Fruit fly (Drosophila melanogaster) whole organism, embryonic: Measurements from ENCODE around the gene dpr7.

Source experiments
- Adf1 ChIP-seq: fragments of 200-800 bp; sonication (Bioruptor generic); IDR thresholded peaks from 2 replicates; pipeline ENCODE4 v1.3.6; 2022; ENCODE audit warnings: missing biosample characterization, missing genetic modification characterization
- B-H2 ChIP-seq: fragments of 200-800 bp; sonication (Bioruptor generic); optimal IDR thresholded peaks from 2 replicates; lab custom pipeline; 2018; ENCODE audit warnings: missing biosample characterization, mild to moderate bottlenecking, missing genetic modification characterization
- BtbVII ChIP-seq: fragments of 200-800 bp; sonication (Bioruptor generic); optimal IDR thresholded peaks from 3 replicates; lab custom pipeline; 2017; ENCODE audit warnings: missing biosample characterization, mild to moderate bottlenecking, missing genetic modification characterization
- Bteb2 ChIP-seq: fragments of 200-800 bp; sonication (Bioruptor generic); optimal IDR thresholded peaks from 2 replicates; lab custom pipeline; 2016; ENCODE audit warnings: missing biosample characterization, missing genetic modification characterization
- CG11723 ChIP-seq: fragments of 200-800 bp; sonication (Bioruptor generic); optimal IDR thresholded peaks from 2 replicates; lab custom pipeline; 2017; ENCODE audit warnings: missing biosample characterization, mild to moderate bottlenecking, missing genetic modification characterization
- CG12299 ChIP-seq: fragments of 200-800 bp; sonication (Bioruptor generic); optimal IDR thresholded peaks from 2 replicates; lab custom pipeline; 2018; ENCODE audit warnings: missing biosample characterization, mild to moderate bottlenecking, missing genetic modification characterization
- CG12659 ChIP-seq: fragments of 200-800 bp; sonication (Bioruptor generic); optimal IDR thresholded peaks from 3 replicates; lab custom pipeline; 2017; ENCODE audit warnings: mild to moderate bottlenecking, missing biosample characterization, missing genetic modification reagents, missing genetic modification characterization
- CG13296 ChIP-seq: fragments of 200-800 bp; sonication (Bioruptor generic); optimal IDR thresholded peaks from 3 replicates; lab custom pipeline; 2018; ENCODE audit warnings: missing biosample characterization, mild to moderate bottlenecking, missing genetic modification characterization
- CG13624 ChIP-seq: fragments of 200-800 bp; sonication (Bioruptor generic); optimal IDR thresholded peaks from 2 replicates; lab custom pipeline; 2016; ENCODE audit warnings: missing biosample characterization, missing genetic modification characterization
- CG15696 ChIP-seq: fragments of 200-800 bp; sonication (Bioruptor generic); optimal IDR thresholded peaks from 2 replicates; lab custom pipeline; 2019; ENCODE audit warnings: missing biosample characterization, mild to moderate bottlenecking, missing genetic modification characterization, moderate library complexity
- CG1602 ChIP-seq: fragments of 200-800 bp; sonication (Bioruptor generic); optimal IDR thresholded peaks from 3 replicates; lab custom pipeline; 2016; ENCODE audit warnings: missing biosample characterization, missing genetic modification characterization
- CG1603 ChIP-seq: fragments of 200-800 bp; sonication (Bioruptor generic); optimal IDR thresholded peaks from 2 replicates; lab custom pipeline; 2019; ENCODE audit warnings: missing biosample characterization, mild to moderate bottlenecking, missing genetic modification characterization, moderate library complexity
- CG17802 ChIP-seq: fragments of 200-800 bp; sonication (Bioruptor generic); optimal IDR thresholded peaks from 2 replicates; lab custom pipeline; 2018; ENCODE audit warnings: missing biosample characterization, mild to moderate bottlenecking, missing genetic modification characterization, moderate library complexity
- CG2116 ChIP-seq: fragments of 200-800 bp; sonication (Bioruptor generic); optimal IDR thresholded peaks from 3 replicates; lab custom pipeline; 2018; ENCODE audit warnings: missing biosample characterization, mild to moderate bottlenecking, missing genetic modification characterization
- CG3995 ChIP-seq: fragments of 200-800 bp; sonication (Bioruptor generic); optimal IDR thresholded peaks from 3 replicates; lab custom pipeline; 2016; ENCODE audit warnings: missing biosample characterization, missing genetic modification characterization
- CG8290 ChIP-seq, 3 experiments: fragments of 200-800 bp; sonication (Bioruptor generic); optimal IDR thresholded peaks; 2 replicates each; lab custom pipeline; 2016 to 2019; ENCODE audit warnings: missing biosample characterization in 3 of 3, missing genetic modification characterization in 3 of 3, mild to moderate bottlenecking in 2 of 3, moderate library complexity in 1 of 3
- CHES-1-like ChIP-seq: fragments of 200-800 bp; sonication (Bioruptor generic); optimal IDR thresholded peaks from 2 replicates; lab custom pipeline; 2016; ENCODE audit warnings: missing biosample characterization, missing genetic modification characterization
- D19A ChIP-seq: fragments of 200-800 bp; optimal IDR thresholded peaks from 3 replicates; lab custom pipeline; 2019; ENCODE audit warnings: missing biosample characterization, mild to moderate bottlenecking, missing genetic modification characterization, moderate library complexity
- Dfd ChIP-seq, 2 experiments: fragments of >200 bp; optimal IDR thresholded peaks; 2 replicates each; lab custom pipeline; 2017; ENCODE audit warnings: missing biosample characterization in 2 of 2, missing genetic modification characterization in 2 of 2
- Doc3 ChIP-seq: fragments of 200-800 bp; sonication (Bioruptor generic); IDR thresholded peaks from 3 replicates; pipeline ENCODE4 v1.3.6; 2022; ENCODE audit warnings: missing biosample characterization, missing genetic modification characterization; ENCODE audit not compliant: partially characterized antibody
- Elba2 ChIP-seq: fragments of 200-800 bp; sonication (Bioruptor generic); optimal IDR thresholded peaks from 3 replicates; lab custom pipeline; 2016; ENCODE audit warnings: missing biosample characterization, missing genetic modification characterization
- H2.0 ChIP-seq: fragments of 200-800 bp; sonication (Bioruptor generic); IDR thresholded peaks from 2 replicates; pipeline ENCODE4 v1.3.6; 2022; ENCODE audit warnings: missing biosample characterization, missing genetic modification characterization
- Lhr ChIP-seq: fragments of 200-800 bp; sonication (Bioruptor generic); optimal IDR thresholded peaks from 3 replicates; lab custom pipeline; 2017; ENCODE audit warnings: mild to moderate bottlenecking, missing biosample characterization, missing genetic modification reagents, missing genetic modification characterization
- Mad ChIP-seq: fragments of 200-800 bp; sonication (Bioruptor generic); optimal IDR thresholded peaks from 2 replicates; lab custom pipeline; 2016; ENCODE audit warnings: missing biosample characterization, missing genetic modification characterization
- NC2α ChIP-seq: fragments of 200-800 bp; sonication (Bioruptor generic); optimal IDR thresholded peaks from 2 replicates; lab custom pipeline; 2016; ENCODE audit warnings: missing biosample characterization, missing genetic modification characterization
- NC2β ChIP-seq: fragments of 200-800 bp; sonication (Bioruptor generic); optimal IDR thresholded peaks from 2 replicates; lab custom pipeline; 2016; ENCODE audit warnings: missing biosample characterization, missing genetic modification characterization
- Neu2 ChIP-seq: fragments of 200-800 bp; sonication (Bioruptor generic); optimal IDR thresholded peaks from 3 replicates; lab custom pipeline; 2016; ENCODE audit warnings: missing biosample characterization, missing genetic modification characterization, borderline replicate concordance
- Ptx1 ChIP-seq: fragments of 200-800 bp; sonication (Bioruptor generic); IDR thresholded peaks from 2 replicates; pipeline ENCODE4 v1.3.6; 2022; ENCODE audit warnings: missing biosample characterization, missing genetic modification characterization
- Xbp1 ChIP-seq: fragments of 200-800 bp; sonication (Bioruptor generic); optimal IDR thresholded peaks from 3 replicates; lab custom pipeline; 2016; ENCODE audit warnings: missing biosample characterization, mild to moderate bottlenecking, missing genetic modification characterization
- ac ChIP-seq: fragments of 200-800 bp; sonication (Bioruptor generic); optimal IDR thresholded peaks from 3 replicates; lab custom pipeline; 2017; ENCODE audit warnings: missing biosample characterization, mild to moderate bottlenecking, missing genetic modification characterization
- bcd ChIP-seq: fragments of 200-800 bp; sonication (Bioruptor generic); optimal IDR thresholded peaks from 2 replicates; lab custom pipeline; 2017; ENCODE audit warnings: missing biosample characterization, mild to moderate bottlenecking, missing genetic modification characterization
- disco-r ChIP-seq: fragments of 200-800 bp; sonication (Bioruptor generic); optimal IDR thresholded peaks from 2 replicates; lab custom pipeline; 2016; ENCODE audit warnings: missing biosample characterization, missing genetic modification characterization
- dysf ChIP-seq: fragments of 200-800 bp; sonication (Bioruptor generic); IDR thresholded peaks from 3 replicates; pipeline ENCODE4 v1.3.6; 2022; ENCODE audit warnings: missing biosample characterization, missing genetic modification characterization
- gfzf ChIP-seq: fragments of 200-800 bp; sonication (Bioruptor generic); optimal IDR thresholded peaks from 2 replicates; lab custom pipeline; 2016; ENCODE audit warnings: missing biosample characterization, mild to moderate bottlenecking, missing genetic modification characterization, moderate library complexity
- gro ChIP-seq: fragments of 200-800 bp; sonication (Bioruptor generic); optimal IDR thresholded peaks from 2 replicates; lab custom pipeline; 2016; ENCODE audit warnings: missing biosample characterization, missing genetic modification characterization
- ham ChIP-seq: fragments of 200-800 bp; sonication (Bioruptor generic); IDR thresholded peaks from 2 replicates; pipeline ENCODE4 v1.3.6; 2022; ENCODE audit warnings: missing biosample characterization, missing genetic modification characterization
- onecut ChIP-seq: fragments of 200-800 bp; sonication (Bioruptor generic); IDR thresholded peaks from 2 replicates; pipeline ENCODE4 v1.3.6; 2022; ENCODE audit warnings: missing biosample characterization, missing genetic modification characterization
- pfk ChIP-seq: fragments of 200-800 bp; sonication (Bioruptor generic); optimal IDR thresholded peaks from 2 replicates; lab custom pipeline; 2018; ENCODE audit warnings: missing biosample characterization, mild to moderate bottlenecking, missing genetic modification characterization, moderate library complexity
- phol ChIP-seq: fragments of 200-800 bp; sonication (Bioruptor generic); optimal IDR thresholded peaks from 3 replicates; lab custom pipeline; 2018; ENCODE audit warnings: missing biosample characterization, mild to moderate bottlenecking, missing genetic modification characterization, moderate library complexity
- pzg ChIP-seq: fragments of 200-800 bp; sonication (Bioruptor generic); optimal IDR thresholded peaks from 3 replicates; lab custom pipeline; 2018; ENCODE audit warnings: missing biosample characterization, mild to moderate bottlenecking, missing genetic modification characterization, moderate library complexity
- repo ChIP-seq: fragments of 200-800 bp; sonication (Bioruptor generic); optimal IDR thresholded peaks from 2 replicates; lab custom pipeline; 2016; ENCODE audit warnings: missing biosample characterization, missing genetic modification characterization
- row ChIP-seq: fragments of 200-800 bp; sonication (Bioruptor generic); IDR thresholded peaks from 3 replicates; pipeline ENCODE4 v1.3.6; 2022; ENCODE audit warnings: missing biosample characterization, missing genetic modification characterization
- scrt ChIP-seq: fragments of 200-800 bp; sonication (Bioruptor generic); optimal IDR thresholded peaks from 2 replicates; lab custom pipeline; 2018; ENCODE audit warnings: missing biosample characterization, mild to moderate bottlenecking, missing genetic modification characterization, moderate library complexity
- sd ChIP-seq: fragments of 200-800 bp; sonication (Bioruptor generic); optimal IDR thresholded peaks from 3 replicates; lab custom pipeline; 2018; ENCODE audit warnings: missing biosample characterization, mild to moderate bottlenecking, missing genetic modification characterization, moderate library complexity
- sens ChIP-seq: fragments of 200-800 bp; sonication (Bioruptor generic); peaks from one replicate; lab custom pipeline; 2016; ENCODE audit warnings: missing biosample characterization, missing genetic modification characterization
- ssp ChIP-seq: fragments of 200-800 bp; sonication (Bioruptor generic); IDR thresholded peaks from 2 replicates; pipeline ENCODE4 v1.3.6; 2022; ENCODE audit warnings: missing biosample characterization, missing genetic modification characterization
- tll ChIP-seq, 2 experiments: fragments of 200-800 bp in 1 of 2; fragments of >200 bp in 1 of 2; sonication (Bioruptor generic) in 1 of 2; optimal IDR thresholded peaks; 2 replicates each; lab custom pipeline; 2017 to 2019; ENCODE audit warnings: missing biosample characterization in 2 of 2, missing genetic modification characterization in 2 of 2, mild to moderate bottlenecking in 1 of 2, moderate library complexity in 1 of 2
- usp ChIP-seq: fragments of >200 bp; optimal IDR thresholded peaks from 2 replicates; lab custom pipeline; 2017; ENCODE audit warnings: missing biosample characterization, missing genetic modification characterization
- yki ChIP-seq: fragments of >200 bp; optimal IDR thresholded peaks from 3 replicates; lab custom pipeline; 2018
- zen2 ChIP-seq: fragments of 200-800 bp; sonication (Bioruptor generic); IDR thresholded peaks from 3 replicates; pipeline ENCODE4 v1.3.6; 2022; ENCODE audit warnings: missing biosample characterization, missing genetic modification characterization; ENCODE audit not compliant: partially characterized antibody

Gene dpr7

dm6 chr4:205671-206252 lies 47.4 kb downstream of the dpr7 start, which contains the start of gene CG31998 (continued):
- no peak for TF ChIP-seq ac (GFP tag; lab: Kevin White, UChicago)
- peak; percentile 100 for TF ChIP-seq ssp
- TF ChIP-seq ham: no peak
- peak; percentile 18 for TF ChIP-seq gfzf (GFP tag; lab: Kevin White, UChicago)
- no peak for TF ChIP-seq H2.0 (GFP tag; lab: Robert Waterston, UW)
- peak; percentile 14 for TF ChIP-seq CHES-1-like (GFP tag; lab: Kevin White, UChicago)
- no peak for TF ChIP-seq CG1602
- peak; percentile 16 for TF ChIP-seq D19A (tag; lab: Kevin White, UChicago)
- peak; percentile 70 for TF ChIP-seq onecut (GFP tag; lab: Robert Waterston, UW)
- no peak for TF ChIP-seq CG12299 (tag; lab: Kevin White, UChicago)
- peak; percentile 79 for TF ChIP-seq CG8290 (GFP tag; optimal IDR thresholded peaks at IDR 0.05; lab: Kevin White, UChicago)
- peak; percentile 47 to 88 for TF ChIP-seq CG8290 (tag; optimal IDR thresholded peaks at IDR 0.05; lab: Kevin White, UChicago)
- TF ChIP-seq CG15696 (tag; lab: Kevin White, UChicago): no peak
- TF ChIP-seq yki: no peak
- TF ChIP-seq CG13296 (GFP tag; lab: Kevin White, UChicago): no peak
- peak; percentile 86 for TF ChIP-seq row (GFP tag; lab: Robert Waterston, UW)
- peak in 1 of 2 experiments; percentile 43 for TF ChIP-seq tll (GFP tag; optimal IDR thresholded peaks at IDR 0.05; lab: Kevin White, UChicago)
- no peak for TF ChIP-seq Adf1 (GFP tag; lab: Robert Waterston, UW)
- no peak for TF ChIP-seq Mad (GFP tag; lab: Kevin White, UChicago)
- peak in 1 of 2 experiments; percentile 59 for TF ChIP-seq Dfd (GFP tag; optimal IDR thresholded peaks at IDR 0.05; lab: Kevin White, UChicago)
- TF ChIP-seq disco-r: no peak
- peak; percentile 75 for TF ChIP-seq CG12659
- peak; percentile 42 for TF ChIP-seq NC2β (GFP tag; lab: Kevin White, UChicago)
- TF ChIP-seq BtbVII (GFP tag; lab: Kevin White, UChicago): no peak
- TF ChIP-seq Ptx1 (GFP tag; lab: Robert Waterston, UW): no peak
- no peak for TF ChIP-seq Doc3 (GFP tag; lab: Robert Waterston, UW)
- no peak for TF ChIP-seq dysf (GFP tag; lab: Robert Waterston, UW)
- TF ChIP-seq pfk: peak; percentile 88
- TF ChIP-seq usp (GFP tag; lab: Kevin White, UChicago): no peak
- TF ChIP-seq NC2α (GFP tag; lab: Kevin White, UChicago): no peak
- peak; percentile 100 for TF ChIP-seq CG1603 (tag; lab: Kevin White, UChicago)
- TF ChIP-seq gro (GFP tag; lab: Kevin White, UChicago): no peak
- TF ChIP-seq phol (tag; lab: Kevin White, UChicago): peak; percentile 95
- peak; percentile 98 for TF ChIP-seq CG17802 (tag; lab: Kevin White, UChicago)
- no peak for TF ChIP-seq sd (tag; lab: Kevin White, UChicago)
- TF ChIP-seq pzg: peak; percentile 88
- TF ChIP-seq repo (GFP tag; lab: Kevin White, UChicago): no peak
- peak; percentile 20 for TF ChIP-seq Neu2 (GFP tag; lab: Kevin White, UChicago)
- TF ChIP-seq Xbp1 (GFP tag; lab: Kevin White, UChicago): no peak
- peak; percentile 58 for TF ChIP-seq CG3995 (GFP tag; lab: Kevin White, UChicago)
- TF ChIP-seq sens (GFP tag; lab: Kevin White, UChicago): peak; percentile 68
- peak; percentile 49 for TF ChIP-seq Lhr (GFP tag; lab: Kevin White, UChicago)
- peak; percentile 36 for TF ChIP-seq CG2116 (GFP tag; lab: Kevin White, UChicago)
- no peak for TF ChIP-seq Bteb2
- TF ChIP-seq CG11723 (GFP tag; lab: Kevin White, UChicago): peak; percentile 98
- no peak for TF ChIP-seq zen2 (GFP tag; lab: Robert Waterston, UW)
- peak; percentile 23 for TF ChIP-seq CG13624
- TF ChIP-seq bcd (GFP tag; lab: Kevin White, UChicago): no peak
- TF ChIP-seq Elba2 (GFP tag; lab: Kevin White, UChicago): no peak
- TF ChIP-seq B-H2: no peak
- TF ChIP-seq scrt: no peak
